Worm (Caenorhabditis elegans) whole organism, mixed stage, embryonic: ENCODE measurements around the gene T02G5.7.

Experiments
- M03D4.4 ChIP-seq: sonication (generic microtip); optimal IDR thresholded peaks from 2 replicates; lab custom pipeline; 2017; ENCODE audit warnings: mild to moderate bottlenecking, missing genetic modification characterization, missing compliant biosample characterization
- bed-3 ChIP-seq: fragments of 200-800 bp; sonication (Bioruptor generic); optimal IDR thresholded peaks from 3 replicates; lab custom pipeline; 2018; ENCODE audit warnings: mild to moderate bottlenecking, missing genetic modification characterization, moderate library complexity, missing compliant biosample characterization
- blmp-1 ChIP-seq: fragments of 150-350 bp; optimal IDR thresholded peaks from 2 replicates; lab custom pipeline; 2014; ENCODE audit warnings: missing biosample characterization, missing genetic modification characterization
- ceh-39 ChIP-seq: fragments of 150-350 bp; optimal IDR thresholded peaks from 2 replicates; lab custom pipeline; 2014; ENCODE audit warnings: missing biosample characterization, missing genetic modification characterization
- ceh-43 ChIP-seq: fragments of 200-800 bp; sonication (Bioruptor generic); optimal IDR thresholded peaks from 2 replicates; lab custom pipeline; 2018; ENCODE audit warnings: mild to moderate bottlenecking, missing genetic modification characterization, moderate library complexity, missing compliant biosample characterization
- ceh-83 ChIP-seq: fragments of 200-800 bp; sonication (Bioruptor generic); optimal IDR thresholded peaks from 2 replicates; lab custom pipeline; 2018; ENCODE audit warnings: mild to moderate bottlenecking, missing genetic modification characterization, missing compliant biosample characterization
- ces-1 ChIP-seq: fragments of 150-350 bp; optimal IDR thresholded peaks from 2 replicates; lab custom pipeline; 2014; ENCODE audit warnings: missing biosample characterization, missing genetic modification reagents, missing genetic modification characterization
- cnd-1 ChIP-seq: fragments of 200-800 bp; sonication (Bioruptor generic); optimal IDR thresholded peaks from 2 replicates; lab custom pipeline; 2018; ENCODE audit warnings: mild to moderate bottlenecking, missing genetic modification characterization, missing compliant biosample characterization
- drap-1 ChIP-seq: fragments of 200-800 bp; sonication (Bioruptor generic); optimal IDR thresholded peaks from 3 replicates; lab custom pipeline; 2018; ENCODE audit warnings: mild to moderate bottlenecking, missing genetic modification characterization, missing compliant biosample characterization
- elt-1 ChIP-seq: sonication (generic microtip); optimal IDR thresholded peaks from 2 replicates; lab custom pipeline; 2017; ENCODE audit warnings: missing genetic modification characterization, mild to moderate bottlenecking, missing compliant biosample characterization, antibody characterized with exemption, moderate library complexity, borderline replicate concordance; ENCODE audit not compliant: insufficient read depth
- elt-3 ChIP-seq: fragments of 150-350 bp; optimal IDR thresholded peaks from 2 replicates; lab custom pipeline; 2014; ENCODE audit warnings: missing biosample characterization, missing genetic modification characterization
- flh-1 ChIP-seq: fragments of 200-800 bp; sonication (Bioruptor generic); optimal IDR thresholded peaks from 2 replicates; lab custom pipeline; 2018; ENCODE audit warnings: mild to moderate bottlenecking, missing genetic modification characterization, moderate library complexity, missing compliant biosample characterization
- ham-2 ChIP-seq: fragments of 200-800 bp; sonication (Bioruptor generic); optimal IDR thresholded peaks from 2 replicates; lab custom pipeline; 2018; ENCODE audit warnings: mild to moderate bottlenecking, missing genetic modification characterization, missing compliant biosample characterization
- hlh-1 ChIP-seq: fragments of 150-350 bp; optimal IDR thresholded peaks from 2 replicates; lab custom pipeline; 2014; ENCODE audit warnings: missing biosample characterization, missing genetic modification reagents, missing genetic modification characterization
- lin-13 ChIP-seq: fragments of 150-350 bp; optimal IDR thresholded peaks from 2 replicates; lab custom pipeline; 2014; ENCODE audit warnings: missing biosample characterization, missing genetic modification characterization
- lin-32 ChIP-seq: fragments of 200-800 bp; sonication (Bioruptor generic); optimal IDR thresholded peaks from 2 replicates; lab custom pipeline; 2018; ENCODE audit warnings: mild to moderate bottlenecking, missing genetic modification characterization, missing compliant biosample characterization
- lsy-2 ChIP-seq: fragments of 150-350 bp; optimal IDR thresholded peaks from 2 replicates; lab custom pipeline; 2014; ENCODE audit warnings: missing biosample characterization, missing genetic modification characterization
- mab-5 ChIP-seq: fragments of 150-350 bp; optimal IDR thresholded peaks from 2 replicates; lab custom pipeline; 2014; ENCODE audit warnings: missing biosample characterization, missing genetic modification characterization
- mep-1 ChIP-seq: fragments of 150-350 bp; optimal IDR thresholded peaks from 2 replicates; lab custom pipeline; 2017; ENCODE audit warnings: missing biosample characterization, missing genetic modification reagents, missing genetic modification characterization, inconsistent platforms
- mls-2 ChIP-seq: sonication (generic microtip); optimal IDR thresholded peaks from 2 replicates; lab custom pipeline; 2016; ENCODE audit warnings: mild to moderate bottlenecking, missing genetic modification characterization, moderate library complexity, missing compliant biosample characterization
- nhr-12 ChIP-seq: fragments of 150-350 bp; optimal IDR thresholded peaks from 2 replicates; lab custom pipeline; 2014; ENCODE audit warnings: missing biosample characterization, missing genetic modification characterization
- nhr-2 ChIP-seq: fragments of 150-350 bp; optimal IDR thresholded peaks from 2 replicates; lab custom pipeline; 2014; ENCODE audit warnings: missing biosample characterization, missing genetic modification characterization
- nhr-237 ChIP-seq: fragments of 150-350 bp; optimal IDR thresholded peaks from 2 replicates; lab custom pipeline; 2014; ENCODE audit warnings: missing biosample characterization, missing genetic modification characterization
- nhr-28 ChIP-seq: fragments of 150-350 bp; optimal IDR thresholded peaks from 2 replicates; lab custom pipeline; 2014; ENCODE audit warnings: missing biosample characterization, missing genetic modification characterization
- nhr-76 ChIP-seq: sonication (generic microtip); optimal IDR thresholded peaks from 2 replicates; lab custom pipeline; 2017; ENCODE audit warnings: missing biosample characterization, missing genetic modification characterization
- pha-4 ChIP-seq: fragments of 150-350 bp; optimal IDR thresholded peaks from 2 replicates; lab custom pipeline; 2018; ENCODE audit warnings: missing biosample characterization, missing genetic modification reagents, missing genetic modification characterization
- sem-2 ChIP-seq: fragments of 200-800 bp; sonication (Bioruptor generic); optimal IDR thresholded peaks from 2 replicates; lab custom pipeline; 2018; ENCODE audit warnings: mild to moderate bottlenecking, missing genetic modification characterization, missing compliant biosample characterization
- snpc-4 ChIP-seq: fragments of 150-350 bp; optimal IDR thresholded peaks from 2 replicates; lab custom pipeline; 2014; ENCODE audit warnings: missing biosample characterization, missing genetic modification characterization
- sptf-1 ChIP-seq: sonication (generic microtip); optimal IDR thresholded peaks from 2 replicates; lab custom pipeline; 2017; ENCODE audit warnings: mild to moderate bottlenecking, missing genetic modification characterization, moderate library complexity, missing compliant biosample characterization
- tbx-8 ChIP-seq: fragments of 200-800 bp; sonication (Bioruptor generic); optimal IDR thresholded peaks from 2 replicates; lab custom pipeline; 2018; ENCODE audit warnings: mild to moderate bottlenecking, missing genetic modification characterization, moderate library complexity, missing compliant biosample characterization
- unc-120 ChIP-seq: sonication (generic microtip); optimal IDR thresholded peaks from 2 replicates; lab custom pipeline; 2017; ENCODE audit warnings: missing genetic modification characterization, missing compliant biosample characterization; ENCODE audit not compliant: poor library complexity, severe bottlenecking
- unc-39 ChIP-seq: fragments of 150-350 bp; optimal IDR thresholded peaks from 2 replicates; lab custom pipeline; 2014; ENCODE audit warnings: missing biosample characterization, missing genetic modification characterization
- unc-62 ChIP-seq: fragments of 150-350 bp; optimal IDR thresholded peaks from 2 replicates; lab custom pipeline; 2014; ENCODE audit warnings: missing biosample characterization, missing genetic modification reagents, missing genetic modification characterization
- zip-8 ChIP-seq: fragments of 150-350 bp; optimal IDR thresholded peaks from 2 replicates; lab custom pipeline; 2014; ENCODE audit warnings: missing biosample characterization, missing genetic modification characterization
- ztf-11 ChIP-seq: fragments of 150-350 bp; optimal IDR thresholded peaks from 2 replicates; lab custom pipeline; 2014; ENCODE audit warnings: missing biosample characterization, missing genetic modification characterization

T02G5.7 gene

DNA sequence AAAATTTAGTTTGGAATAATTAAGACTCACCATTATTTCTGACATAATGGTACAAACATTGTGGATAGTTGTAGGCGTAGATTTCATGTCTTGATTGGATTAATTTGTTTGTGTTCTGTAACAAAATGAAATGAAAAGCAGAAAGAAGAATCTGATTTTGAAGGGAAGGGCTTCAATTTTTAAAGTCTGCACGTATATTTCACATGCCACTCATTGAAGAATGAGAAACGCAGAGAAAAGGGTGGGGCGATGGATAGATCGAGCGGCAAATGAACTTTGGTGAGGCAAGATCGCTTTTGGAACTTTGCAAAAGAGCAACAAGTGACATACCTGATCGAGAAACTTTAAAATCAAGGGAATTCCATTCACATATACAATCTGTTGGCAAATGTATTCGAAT lies 26.9 kb downstream of the T02G5.7 start:
- TF ChIP-seq M03D4.4 (tag; lab: Kevin White, UChicago) (no peak), blmp-1 (no peak), flh-1 (GFP tag; lab: Kevin White, UChicago) (no peak), unc-120 (no peak), ztf-11 (tag; lab: Kevin White, UChicago) (no peak), sptf-1 (tag; lab: Kevin White, UChicago) (no peak), ceh-43 (no peak), lsy-2 (no peak), ceh-83 (no peak), nhr-12 (tag; lab: Kevin White, UChicago) (no peak), lin-32 (GFP tag; lab: Kevin White, UChicago) (no peak), mep-1 (tag; lab: Kevin White, UChicago) (no peak), ham-2 (GFP tag; lab: Kevin White, UChicago) (no peak), nhr-2 (no peak)

DNA sequence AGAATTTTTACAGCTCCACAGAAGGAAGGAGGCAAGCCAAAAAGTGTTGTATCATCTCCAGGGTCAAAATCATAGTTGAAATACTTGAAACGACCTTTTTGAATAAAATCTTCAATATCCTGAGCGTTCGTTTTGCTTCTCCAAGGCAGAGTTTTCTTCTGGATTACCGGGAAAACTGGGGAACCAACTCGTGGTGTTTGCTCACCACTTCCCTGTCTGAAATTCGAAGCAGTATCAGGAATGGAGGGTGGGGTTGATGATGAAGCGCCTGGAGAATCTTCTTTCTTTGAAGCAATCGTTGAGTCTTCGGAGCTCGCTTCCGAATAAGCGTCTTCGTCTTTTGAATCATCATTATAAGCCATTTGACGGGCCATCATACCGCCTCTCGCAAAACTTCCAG lies 27.7 kb downstream of the T02G5.7 start:
- TF ChIP-seq mls-2 (tag; lab: Kevin White, UChicago) (no peak), flh-1 (GFP tag; lab: Kevin White, UChicago) (no peak), zip-8 (tag; lab: Kevin White, UChicago) (no peak), ces-1 (GFP tag; lab: Kevin White, UChicago) (no peak), nhr-28 (tag; lab: Kevin White, UChicago) (no peak), drap-1 (no peak), nhr-2 (no peak), M03D4.4 (tag; lab: Kevin White, UChicago) (no peak), lsy-2 (no peak)
- TF ChIP-seq, all 35 proteins: peak for 0

DNA sequence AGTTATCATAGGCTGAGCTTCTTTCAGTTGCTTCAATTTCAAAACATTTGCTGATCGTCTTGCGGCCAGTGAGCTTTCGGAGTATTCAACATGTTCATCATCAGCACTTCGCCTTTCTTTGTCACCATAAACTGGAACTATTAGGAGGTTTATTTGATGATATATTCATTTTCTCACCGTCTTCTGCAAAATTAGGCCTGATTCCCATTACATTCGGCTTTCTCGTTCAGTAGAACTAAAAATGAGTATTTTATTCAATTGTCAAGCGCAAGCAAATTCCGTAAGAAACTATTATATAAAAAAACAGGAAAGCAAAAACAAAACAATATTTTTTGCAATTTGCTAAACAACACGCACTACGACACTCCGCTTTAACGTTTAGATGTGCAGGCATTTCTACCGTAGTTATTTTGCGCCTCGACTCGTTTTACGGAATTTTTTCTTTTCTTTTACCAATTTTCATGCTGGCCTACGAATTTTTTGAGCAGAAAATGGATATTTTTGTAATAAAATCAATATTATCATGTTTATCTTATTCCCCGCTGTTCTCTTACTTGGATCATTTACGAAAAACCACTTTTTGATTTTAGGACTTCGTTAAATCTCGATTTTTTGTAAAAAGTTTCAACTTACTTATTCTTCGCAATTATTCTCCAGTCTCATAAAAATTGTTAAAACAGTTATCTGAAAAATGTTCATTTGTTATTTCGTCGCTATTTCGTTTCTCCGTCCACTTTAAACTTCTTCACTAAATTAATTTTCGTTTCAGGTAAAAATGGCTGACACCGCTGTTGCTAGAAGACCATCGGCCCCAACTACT lies 29.6 kb downstream of the T02G5.7 start, which contains the start of the genes farl-11 and rpl-33:
Gene farl-11 (minus strand): TSS at position 242 of the 820 bp plus-strand sequence.
Gene rpl-33 (plus strand): TSS at position 770 of the 820 bp plus-strand sequence.
- TF ChIP-seq flh-1 (GFP tag; lab: Kevin White, UChicago) (no peak), nhr-2 (no peak), mab-5 (peak; percentile 41), cnd-1 (tag; lab: Kevin White, UChicago) (no peak), unc-62 (peak; percentile 73), drap-1 (no peak), unc-39 (tag; lab: Kevin White, UChicago) (no peak), nhr-76 (tag; lab: Kevin White, UChicago) (no peak), ces-1 (GFP tag; lab: Kevin White, UChicago) (peak; percentile 76), M03D4.4 (tag; lab: Kevin White, UChicago) (no peak), nhr-12 (tag; lab: Kevin White, UChicago) (no peak), pha-4 (tag; lab: Kevin White, UChicago) (peak; percentile 81), elt-1 (no peak), ztf-11 (tag; lab: Kevin White, UChicago) (no peak), nhr-237 (tag; lab: Kevin White, UChicago) (peak; percentile 92), tbx-8 (GFP tag; lab: Kevin White, UChicago) (no peak), unc-120 (peak; percentile 4), ceh-43 (no peak), elt-3 (tag; lab: Kevin White, UChicago) (no peak), ceh-83 (no peak), ceh-39 (tag; lab: Kevin White, UChicago) (peak; percentile 79), zip-8 (tag; lab: Kevin White, UChicago) (no peak), mls-2 (tag; lab: Kevin White, UChicago) (peak; percentile 5), nhr-28 (tag; lab: Kevin White, UChicago) (no peak), blmp-1 (no peak), hlh-1 (tag; lab: Kevin White, UChicago) (peak; percentile 61), mep-1 (tag; lab: Kevin White, UChicago) (peak; percentile 88), bed-3 (GFP tag; lab: Kevin White, UChicago) (no peak), lin-13 (tag; lab: Kevin White, UChicago) (peak; percentile 63), sptf-1 (tag; lab: Kevin White, UChicago) (peak; percentile 33), lsy-2 (peak; percentile 98), ham-2 (GFP tag; lab: Kevin White, UChicago) (no peak), snpc-4 (tag; lab: Kevin White, UChicago) (no peak), lin-32 (GFP tag; lab: Kevin White, UChicago) (no peak), sem-2 (no peak)
